Fruit fly (Drosophila melanogaster): Measurements from ENCODE around the gene Rev1.

Gene Rev1

dm6 chr3L:692699-693098, 38.5 kb downstream of the Rev1 start, which contains the start of gene Vti1a (continued):
- no peak for TF ChIP-seq CG10321 (GFP tag; IDR thresholded peaks at IDR 0.05)
- TF ChIP-seq CG10959 (GFP tag; IDR thresholded peaks at IDR 0.05), result no peak
- no peak for TF ChIP-seq ci (GFP tag; IDR thresholded peaks at IDR 0.05)
- TF ChIP-seq CG16813 (GFP tag; IDR thresholded peaks at IDR 0.05; ENCODE audit: partially characterized antibody), result 0 out of 3 replicates have a peak, but pooled peaks have one; percentile 31
- TF ChIP-seq CG1529 (GFP tag; optimal IDR thresholded peaks at IDR 0.05), result no peak
- no peak for TF ChIP-seq H2.0 (GFP tag; IDR thresholded peaks at IDR 0.05)
- no peak for TF ChIP-seq lmd (GFP tag; IDR thresholded peaks at IDR 0.05)
- TF ChIP-seq eyg (GFP tag; optimal IDR thresholded peaks at IDR 0.05), result no peak
- no peak for TF ChIP-seq br (optimal IDR thresholded peaks at IDR 0.05)
- no peak for TF ChIP-seq tin (GFP tag; optimal IDR thresholded peaks at IDR 0.05)
- peak; percentile 33 for TF ChIP-seq HmgZ (tag; optimal IDR thresholded peaks at IDR 0.05)
- no peak for TF ChIP-seq tx (GFP tag; optimal IDR thresholded peaks at IDR 0.05)
- peak; percentile 59 for TF ChIP-seq Med (GFP tag)
- TF ChIP-seq stwl (tag; optimal IDR thresholded peaks at IDR 0.05), result peak; percentile 98
- TF ChIP-seq CG6683 (GFP tag; optimal IDR thresholded peaks at IDR 0.05), result no peak
- TF ChIP-seq usp (GFP tag; optimal IDR thresholded peaks at IDR 0.05), result no peak
- no peak for TF ChIP-seq tna (GFP tag; IDR thresholded peaks at IDR 0.05; ENCODE audit: partially characterized antibody)
- TF ChIP-seq Dref (GFP tag; IDR thresholded peaks at IDR 0.05), result peak; percentile 44; the same call in 1 of the 2 replicates
- no peak for TF ChIP-seq CG34376 (GFP tag; optimal IDR thresholded peaks at IDR 0.05)
- TF ChIP-seq CG4617 (GFP tag; optimal IDR thresholded peaks at IDR 0.05; ENCODE audit: borderline replicate concordance), result peak; percentile 62
- TF ChIP-seq CG13287 (GFP tag; IDR thresholded peaks at IDR 0.05; ENCODE audit: partially characterized antibody), result peak; percentile 71
- no peak for TF ChIP-seq CG12299 (tag; optimal IDR thresholded peaks at IDR 0.05)
- TF ChIP-seq sr (GFP tag; IDR thresholded peaks at IDR 0.05), result no peak
- TF ChIP-seq dan (GFP tag; IDR thresholded peaks at IDR 0.05), result no peak
- TF ChIP-seq Sox100B (GFP tag; optimal IDR thresholded peaks at IDR 0.05), result no peak
- no peak for TF ChIP-seq D (optimal IDR thresholded peaks at IDR 0.05)
- TF ChIP-seq D (GFP tag; optimal IDR thresholded peaks at IDR 0.05), result no peak
- TF ChIP-seq E2f2 (GFP tag; IDR thresholded peaks at IDR 0.05), result peak; percentile 46; the same call in 1 of the 2 replicates
- TF ChIP-seq CG18599 (GFP tag; optimal IDR thresholded peaks at IDR 0.05), result no peak
- peak; percentile 57 for TF ChIP-seq Dp (GFP tag; optimal IDR thresholded peaks at IDR 0.05)
- TF ChIP-seq CG4854 (GFP tag; optimal IDR thresholded peaks at IDR 0.05), result no peak
- peak; percentile 3 for TF ChIP-seq Sin3A (optimal IDR thresholded peaks at IDR 0.05)
- no peak for TF ChIP-seq Kr (GFP tag; optimal IDR thresholded peaks at IDR 0.05)
- TF ChIP-seq Rfx (GFP tag; IDR thresholded peaks at IDR 0.05), result 0 out of 2 replicates have a peak, but pooled peaks have one; percentile 6
- no peak for TF ChIP-seq CG17802 (tag; optimal IDR thresholded peaks at IDR 0.05)
- TF ChIP-seq dimm (GFP tag; IDR thresholded peaks at IDR 0.05), result no peak
- peak; percentile 59 for TF ChIP-seq Ets97D (GFP tag; optimal IDR thresholded peaks at IDR 0.05)
- no peak for TF ChIP-seq lab (GFP tag; optimal IDR thresholded peaks at IDR 0.05)
- no peak for TF ChIP-seq ssp (GFP tag; IDR thresholded peaks at IDR 0.05)
- no peak for TF ChIP-seq Dbx (GFP tag; IDR thresholded peaks at IDR 0.05)
- TF ChIP-seq CG17186 (GFP tag; optimal IDR thresholded peaks at IDR 0.05), result no peak
- TF ChIP-seq CG32532 (GFP tag; IDR thresholded peaks at IDR 0.05), result no peak
- TF ChIP-seq CG11696 (GFP tag; IDR thresholded peaks at IDR 0.05), result no peak
- no peak for TF ChIP-seq pho (GFP tag; optimal IDR thresholded peaks at IDR 0.05)
- TF ChIP-seq insv (GFP tag; optimal IDR thresholded peaks at IDR 0.05), result peak in 1 of 2 experiments; percentile 14
- no peak for TF ChIP-seq CG11456 (GFP tag; IDR thresholded peaks at IDR 0.05)
- TF ChIP-seq Xrp1 (GFP tag; IDR thresholded peaks at IDR 0.05), result no peak
- no peak for TF ChIP-seq jumu (GFP tag; optimal IDR thresholded peaks at IDR 0.05)
- TF ChIP-seq Nf-YC (tag; optimal IDR thresholded peaks at IDR 0.05), result peak; percentile 12
- no peak for TF ChIP-seq cato (GFP tag; optimal IDR thresholded peaks at IDR 0.05; ENCODE audit: borderline replicate concordance)
- TF ChIP-seq MESR4 (GFP tag; optimal IDR thresholded peaks at IDR 0.05), result peak; percentile 71
- TF ChIP-seq Deaf1 (tag; optimal IDR thresholded peaks at IDR 0.05), result peak; percentile 9
- peak; percentile 34 for TF ChIP-seq bigmax (GFP tag; optimal IDR thresholded peaks at IDR 0.05)
